Worm (Caenorhabditis elegans): ENCODE measurements around the gene ucr-2.2.

- TF ChIP-seq him-1 (tag; optimal IDR thresholded peaks at IDR 0.05) (no peak), W03F9.2 (tag; optimal IDR thresholded peaks at IDR 0.05) (no peak)
Measured at ce11 chrX:15128184-15128583, 45.5 kb upstream of the ucr-2.2 start.

Data from whole organism, L4/young adult.